Worm (Caenorhabditis elegans) whole organism, young adult: Measurements from ENCODE around the gene F49C12.4.

Experiments used
- C06A6.2 ChIP-seq: fragments of 200-800 bp; sonication (Bioruptor generic); conservative IDR thresholded peaks from 2 replicates; pipeline ENCODE4 v1.3.6; 2022; ENCODE audit warnings: missing genetic modification characterization, missing compliant biosample characterization
- C17E4.6 ChIP-seq: fragments of 200-800 bp; sonication (Bioruptor generic); IDR thresholded peaks from 2 replicates; pipeline ENCODE4 v1.3.6; 2022; ENCODE audit warnings: missing genetic modification reagents, missing genetic modification characterization, missing compliant biosample characterization
- F39B2.1 ChIP-seq: fragments of 200-800 bp; sonication (Bioruptor generic); IDR thresholded peaks from 2 replicates; pipeline ENCODE4 v1.3.6; 2022; ENCODE audit warnings: missing genetic modification reagents, missing genetic modification characterization, missing compliant biosample characterization
- F57A8.1 ChIP-seq: fragments of 200-800 bp; sonication (Bioruptor generic); optimal IDR thresholded peaks from 2 replicates; lab custom pipeline; 2018; ENCODE audit warnings: mild to moderate bottlenecking, missing genetic modification characterization, moderate library complexity, missing compliant biosample characterization
- K11D2.4 ChIP-seq: fragments of 200-800 bp; sonication (Bioruptor generic); IDR thresholded peaks from 2 replicates; pipeline ENCODE4 v1.3.6; 2022; ENCODE audit warnings: missing genetic modification reagents, missing genetic modification characterization, missing compliant biosample characterization
- Y53G8AR.9 ChIP-seq: fragments of 200-800 bp; sonication (Bioruptor generic); conservative IDR thresholded peaks from 2 replicates; pipeline ENCODE4 v1.3.6; 2022; ENCODE audit warnings: missing genetic modification reagents, missing genetic modification characterization, missing compliant biosample characterization
- Y95B8A.8 ChIP-seq: fragments of 200-800 bp; sonication (Bioruptor generic); IDR thresholded peaks from 2 replicates; pipeline ENCODE4 v1.3.6; 2022; ENCODE audit warnings: missing genetic modification reagents, missing genetic modification characterization, missing compliant biosample characterization
- attf-3 ChIP-seq: fragments of 200-800 bp; sonication (Bioruptor generic); conservative IDR thresholded peaks from 2 replicates; pipeline ENCODE4 v1.3.6; 2022; ENCODE audit warnings: missing genetic modification reagents, missing genetic modification characterization, missing compliant biosample characterization
- chd-7 ChIP-seq: sonication (generic microtip); optimal IDR thresholded peaks from 2 replicates; lab custom pipeline; 2016; ENCODE audit warnings: mild to moderate bottlenecking, missing genetic modification characterization, moderate library complexity, missing compliant biosample characterization
- efl-1 ChIP-seq: fragments of 150-350 bp; optimal IDR thresholded peaks from 2 replicates; lab custom pipeline; 2014; ENCODE audit warnings: missing biosample characterization, missing genetic modification reagents, missing genetic modification characterization
- egl-44 ChIP-seq: fragments of 200-800 bp; sonication (Bioruptor generic); IDR thresholded peaks from 2 replicates; pipeline ENCODE4 v1.3.6; 2022; ENCODE audit warnings: missing genetic modification reagents, missing genetic modification characterization, missing compliant biosample characterization
- egrh-3 ChIP-seq: fragments of 200-800 bp; sonication (Bioruptor generic); IDR thresholded peaks from 2 replicates; pipeline ENCODE4 v1.3.6; 2022; ENCODE audit warnings: missing genetic modification reagents, missing genetic modification characterization, missing compliant biosample characterization
- ekl-4 ChIP-seq: fragments of 200-800 bp; sonication (Bioruptor generic); IDR thresholded peaks from 2 replicates; pipeline ENCODE4 v1.3.6; 2022; ENCODE audit warnings: missing genetic modification reagents, missing genetic modification characterization, missing compliant biosample characterization
- hmg-1.2 ChIP-seq: fragments of 200-800 bp; sonication (Bioruptor generic); IDR thresholded peaks from 2 replicates; pipeline ENCODE4 v1.3.6; 2022; ENCODE audit warnings: missing genetic modification reagents, missing genetic modification characterization, missing compliant biosample characterization
- hmg-20 ChIP-seq: fragments of 200-800 bp; sonication (Bioruptor generic); IDR thresholded peaks from 2 replicates; pipeline ENCODE4 v1.3.6; 2022; ENCODE audit warnings: missing genetic modification reagents, missing genetic modification characterization, missing compliant biosample characterization
- let-526 ChIP-seq: fragments of 200-800 bp; sonication (Bioruptor generic); IDR thresholded peaks from 2 replicates; pipeline ENCODE4 v1.3.6; 2022; ENCODE audit warnings: missing genetic modification reagents, missing genetic modification characterization, missing compliant biosample characterization
- let-607 ChIP-seq, 2 experiments: fragments of 200-800 bp in 1 of 2; sonication (Bioruptor generic) in 1 of 2; sonication (generic microtip) in 1 of 2; optimal IDR thresholded peaks; 2 replicates each; lab custom pipeline; 2016 to 2018; ENCODE audit warnings: mild to moderate bottlenecking in 2 of 2, missing compliant biosample characterization in 2 of 2, missing genetic modification characterization in 2 of 2, moderate library complexity in 2 of 2, missing genotype in 1 of 2
- lin-54 ChIP-seq: fragments of 200-800 bp; sonication (Bioruptor generic); optimal IDR thresholded peaks from 2 replicates; lab custom pipeline; 2018; ENCODE audit warnings: mild to moderate bottlenecking, missing genetic modification characterization, missing compliant biosample characterization
- lsl-1 ChIP-seq: fragments of 200-800 bp; sonication (Bioruptor generic); optimal IDR thresholded peaks from 2 replicates; lab custom pipeline; 2018; ENCODE audit warnings: mild to moderate bottlenecking, missing genetic modification characterization, moderate library complexity, missing compliant biosample characterization
- madf-3 ChIP-seq: fragments of 200-800 bp; sonication (Bioruptor generic); IDR thresholded peaks from 2 replicates; pipeline ENCODE4 v1.3.6; 2022; ENCODE audit warnings: missing genetic modification reagents, missing genetic modification characterization, missing compliant biosample characterization
- madf-6 ChIP-seq: fragments of 200-800 bp; sonication (Bioruptor generic); IDR thresholded peaks from 2 replicates; pipeline ENCODE4 v1.3.6; 2022; ENCODE audit warnings: missing genetic modification reagents, missing genetic modification characterization, missing compliant biosample characterization
- madf-8 ChIP-seq: fragments of 200-800 bp; sonication (Bioruptor generic); conservative IDR thresholded peaks from 2 replicates; pipeline ENCODE4 v1.3.6; 2022; ENCODE audit warnings: missing genetic modification reagents, missing genetic modification characterization, missing compliant biosample characterization
- mcd-1 ChIP-seq: fragments of 200-800 bp; sonication (Bioruptor generic); IDR thresholded peaks from 2 replicates; pipeline ENCODE4 v1.3.6; 2022; ENCODE audit warnings: missing genetic modification reagents, missing genetic modification characterization, missing compliant biosample characterization
- mel-28 ChIP-seq: sonication (generic microtip); optimal IDR thresholded peaks from 2 replicates; lab custom pipeline; 2016; ENCODE audit warnings: borderline replicate concordance, mild to moderate bottlenecking, missing genetic modification characterization, missing compliant biosample characterization
- mes-4 ChIP-seq: sonication (generic microtip); optimal IDR thresholded peaks from 2 replicates; lab custom pipeline; 2016; ENCODE audit warnings: missing genotype, missing genetic modification characterization, missing compliant biosample characterization
- nhr-90 ChIP-seq: sonication (generic microtip); optimal IDR thresholded peaks from 2 replicates; lab custom pipeline; 2016; ENCODE audit warnings: missing genotype, mild to moderate bottlenecking, missing genetic modification characterization, missing compliant biosample characterization
- repo-1 ChIP-seq: sonication (generic microtip); optimal IDR thresholded peaks from 2 replicates; lab custom pipeline; 2017; ENCODE audit warnings: mild to moderate bottlenecking, missing genetic modification characterization, missing compliant biosample characterization
- rpc-1 ChIP-seq, 2 experiments: fragments of 150-350 bp in 1 of 2; sonication (generic microtip) in 1 of 2; optimal IDR thresholded peaks; 2 replicates each; lab custom pipeline; 2014 to 2018; ENCODE audit warnings: missing biosample characterization in 1 of 2, missing genetic modification characterization in 1 of 2, missing genetic modification reagents in 1 of 2, missing genotype in 1 of 2
- somi-1 ChIP-seq: fragments of 200-800 bp; sonication (Bioruptor generic); optimal IDR thresholded peaks from 2 replicates; lab custom pipeline; 2018; ENCODE audit warnings: mild to moderate bottlenecking, missing genetic modification characterization, missing compliant biosample characterization
- sptf-2 ChIP-seq: fragments of 200-800 bp; sonication (Bioruptor generic); optimal IDR thresholded peaks from 2 replicates; lab custom pipeline; 2018; ENCODE audit warnings: mild to moderate bottlenecking, missing genetic modification characterization, missing compliant biosample characterization
- unc-62 ChIP-seq: fragments of 150-350 bp; optimal IDR thresholded peaks from 2 replicates; lab custom pipeline; 2014; ENCODE audit warnings: missing biosample characterization, missing genetic modification reagents, missing genetic modification characterization
- xnd-1 ChIP-seq: sonication (generic microtip); optimal IDR thresholded peaks from 2 replicates; lab custom pipeline; 2016; ENCODE audit warnings: missing genotype, missing genetic modification reagents, missing genetic modification characterization, missing compliant biosample characterization
- zim-3 ChIP-seq: sonication (generic microtip); optimal IDR thresholded peaks from 2 replicates; lab custom pipeline; 2017; ENCODE audit warnings: mild to moderate bottlenecking, missing genetic modification characterization, moderate library complexity, missing compliant biosample characterization
- ztf-25 ChIP-seq: fragments of 200-800 bp; sonication (Bioruptor generic); IDR thresholded peaks from 2 replicates; pipeline ENCODE4 v1.3.6; 2022; ENCODE audit warnings: missing genetic modification reagents, missing genetic modification characterization, missing compliant biosample characterization
- ztf-28 ChIP-seq: fragments of 200-800 bp; sonication (Bioruptor generic); IDR thresholded peaks from 2 replicates; pipeline ENCODE4 v1.3.6; 2022; ENCODE audit warnings: missing genetic modification reagents, missing genetic modification characterization, missing compliant biosample characterization
- ztf-3 ChIP-seq: fragments of 200-800 bp; sonication (Bioruptor generic); optimal IDR thresholded peaks from 2 replicates; lab custom pipeline; 2018; ENCODE audit warnings: mild to moderate bottlenecking, missing genetic modification characterization, missing compliant biosample characterization

Gene F49C12.4

ce11 chrIV:9274008-9274529 lies 29.8 kb downstream of the F49C12.4 start, which contains the start of gene nmy-3:
TSS of gene nmy-3 (plus strand) at chrIV:9274479.
- no peak for TF ChIP-seq C06A6.2

- TF ChIP-seq ztf-3 (GFP tag; lab: Kevin White, UChicago) (no peak), F39B2.1 (no peak), chd-7 (tag; lab: Kevin White, UChicago) (no peak), repo-1 (no peak), let-607 (tag; optimal IDR thresholded peaks at IDR 0.05; lab: Kevin White, UChicago) (no peak), hmg-20 (GFP tag; lab: Robert Waterston, UW) (no peak), ekl-4 (no peak), madf-8 (GFP tag; lab: Robert Waterston, UW) (no peak), mel-28 (tag; lab: Kevin White, UChicago) (no peak), mes-4 (tag; lab: Kevin White, UChicago) (no peak), nhr-90 (no peak), ztf-25 (GFP tag; lab: Robert Waterston, UW) (no peak), egl-44 (GFP tag; lab: Robert Waterston, UW) (no peak)
These were observed 34.1 kb downstream of the F49C12.4 start, which contains the start of gene flh-3 for ce11 chrIV:9269796-9270195. TSS of gene flh-3 (plus strand) at chrIV:9270096.

ce11 chrIV:9268916-9269315 lies 35.0 kb downstream of the F49C12.4 start:
- TF ChIP-seq hmg-1.2 (GFP tag; lab: Robert Waterston, UW) (peak; percentile 35; the same call in 1 of the 2 replicates), C17E4.6 (GFP tag; lab: Robert Waterston, UW) (0 out of 2 replicates have a peak, but pooled peaks have one; percentile 25), xnd-1 (tag; lab: Kevin White, UChicago) (no peak), egrh-3 (peak; percentile 65; the same call in 1 of the 2 replicates)

ce11 chrIV:9267581-9267980 lies 36.3 kb downstream of the F49C12.4 start:
- TF ChIP-seq madf-3 (GFP tag; lab: Robert Waterston, UW): no peak
- no peak for TF ChIP-seq hmg-20 (GFP tag; lab: Robert Waterston, UW)
- peak; percentile 19; the same call in 1 of the 2 replicates for TF ChIP-seq egrh-3
- TF ChIP-seq Y95B8A.8 (GFP tag; lab: Robert Waterston, UW): no peak
- no peak for TF ChIP-seq let-526 (GFP tag; lab: Robert Waterston, UW)
- TF ChIP-seq unc-62 (GFP tag; lab: Kevin White, UChicago): no peak

- TF ChIP-seq ztf-28 (GFP tag; lab: Robert Waterston, UW) (no peak), zim-3 (tag; lab: Kevin White, UChicago) (no peak), Y53G8AR.9 (GFP tag; lab: Robert Waterston, UW) (no peak), sptf-2 (GFP tag; lab: Kevin White, UChicago) (no peak), mel-28 (tag; lab: Kevin White, UChicago) (no peak), madf-6 (GFP tag; lab: Robert Waterston, UW) (no peak)
These were observed 37.4 kb downstream of the F49C12.4 start, which contains the start of gene Y11D7A.19 for ce11 chrIV:9266464-9266863. TSS of gene Y11D7A.19 (minus strand) at chrIV:9266564.

ce11 chrIV:9264513-9264912 lies 39.4 kb downstream of the F49C12.4 start:
- no peak for TF ChIP-seq attf-3 (GFP tag; lab: Robert Waterston, UW)
- no peak for TF ChIP-seq somi-1 (GFP tag; lab: Kevin White, UChicago)
- TF ChIP-seq madf-6 (GFP tag; lab: Robert Waterston, UW): peak; percentile 58
- TF ChIP-seq rpc-1 (optimal IDR thresholded peaks at IDR 0.05; lab: Kevin White, UChicago): no peak
- no peak for TF ChIP-seq rpc-1 (tag; optimal IDR thresholded peaks at IDR 0.05; lab: Kevin White, UChicago)
- TF ChIP-seq Y53G8AR.9 (GFP tag; lab: Robert Waterston, UW): no peak
- TF ChIP-seq lsl-1 (GFP tag; lab: Kevin White, UChicago): peak; percentile 32
- TF ChIP-seq lin-54 (GFP tag; lab: Kevin White, UChicago): no peak
- TF ChIP-seq hmg-20 (GFP tag; lab: Robert Waterston, UW): no peak
- TF ChIP-seq madf-8 (GFP tag; lab: Robert Waterston, UW): peak; percentile 78
- TF ChIP-seq mcd-1 (GFP tag; lab: Robert Waterston, UW): no peak
- TF ChIP-seq F57A8.1 (GFP tag; lab: Kevin White, UChicago): no peak
- no peak for TF ChIP-seq K11D2.4 (GFP tag; lab: Robert Waterston, UW)
- no peak for TF ChIP-seq efl-1 (GFP tag; lab: Kevin White, UChicago)
- TF ChIP-seq, all 124 proteins: peak for 3
